Worm (Caenorhabditis elegans): ENCODE data around the gene B0454.5.

B0454.5 gene

DNA sequence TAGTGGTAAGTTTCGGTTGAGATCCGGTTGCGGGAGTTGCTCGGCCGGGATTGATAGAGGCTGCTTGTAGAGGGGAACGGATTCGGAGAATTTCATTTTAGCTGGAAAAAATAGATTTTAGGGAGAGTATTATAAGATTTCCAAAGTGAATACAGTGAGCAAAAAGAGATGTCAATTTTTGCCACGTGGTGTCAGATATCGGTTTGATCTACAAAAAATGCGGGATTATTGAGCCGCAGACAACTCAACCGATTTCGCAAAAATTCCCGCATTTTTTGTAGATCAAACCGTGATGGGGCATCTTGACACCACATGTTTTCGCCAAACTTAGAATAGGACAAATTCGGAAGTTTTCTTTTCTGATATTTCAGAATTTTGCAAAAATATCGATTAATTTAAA, 15.6 kb downstream of the B0454.5 start, which contains the start of gene lido-13:
lido-13 (minus strand) TSS at position 101 of the 400 bp plus-strand sequence.
- TF ChIP-seq lin-35 (GFP tag; optimal IDR thresholded peaks at IDR 0.05), result no peak
- no peak for TF ChIP-seq skn-1 (tag; optimal IDR thresholded peaks at IDR 0.05)
- TF ChIP-seq fos-1 (tag; optimal IDR thresholded peaks at IDR 0.05), result no peak
- no peak for TF ChIP-seq ces-1 (GFP tag; optimal IDR thresholded peaks at IDR 0.05)
- no peak for TF ChIP-seq elt-2 (tag; optimal IDR thresholded peaks at IDR 0.05)
- no peak for TF ChIP-seq efl-3 (GFP tag; optimal IDR thresholded peaks at IDR 0.05)

DNA sequence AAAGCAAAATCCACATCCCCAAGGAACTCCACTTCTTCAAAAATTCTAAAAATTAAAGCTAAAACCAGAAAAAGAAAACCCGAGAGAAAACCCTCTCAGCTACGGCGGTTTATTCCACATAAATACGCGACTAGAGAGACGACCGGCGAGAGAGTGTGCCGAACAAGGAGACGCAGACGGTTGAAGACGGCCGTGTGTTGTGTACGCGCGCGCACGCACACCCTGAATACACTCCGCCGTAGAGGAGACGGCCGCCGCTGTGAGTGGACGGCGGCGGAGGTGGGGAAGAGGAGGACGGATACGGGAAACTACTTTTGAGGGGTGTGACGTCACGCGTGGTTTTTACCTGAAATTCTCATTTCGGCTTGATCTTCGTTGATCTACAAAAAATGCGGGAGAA, 16.0 kb downstream of the B0454.5 start:
- TF ChIP-seq lin-35 (GFP tag; optimal IDR thresholded peaks at IDR 0.05) (peak in 1 of 2 experiments; percentile 17), ztf-11 (tag; optimal IDR thresholded peaks at IDR 0.05) (peak in 1 of 2 experiments; percentile 6), fkh-8 (tag; optimal IDR thresholded peaks at IDR 0.05) (peak; percentile 30), lin-14 (GFP tag; optimal IDR thresholded peaks at IDR 0.05) (peak; percentile 67), swsn-7 (tag; optimal IDR thresholded peaks at IDR 0.05) (peak; percentile 39), tbx-2 (tag; optimal IDR thresholded peaks at IDR 0.05) (peak; percentile 38), dpl-1 (GFP tag; optimal IDR thresholded peaks at IDR 0.05) (peak in 1 of 3 experiments; percentile 5), aly-2 (tag; optimal IDR thresholded peaks at IDR 0.05) (no peak), nhr-71 (tag; optimal IDR thresholded peaks at IDR 0.05) (peak; percentile 36), lin-15B (tag; optimal IDR thresholded peaks at IDR 0.05) (no peak), hlh-4 (tag; optimal IDR thresholded peaks at IDR 0.05) (no peak), nhr-20 (tag; optimal IDR thresholded peaks at IDR 0.05) (peak; percentile 33), ceh-82 (tag; optimal IDR thresholded peaks at IDR 0.05) (peak in 1 of 3 experiments; percentile 28), efl-1 (optimal IDR thresholded peaks at IDR 0.05) (peak; percentile 15 to 17), efl-1 (GFP tag; optimal IDR thresholded peaks at IDR 0.05 in 1 of 2) (peak in 1 of 2 experiments; percentile 82), snu-23 (GFP tag; optimal IDR thresholded peaks at IDR 0.05) (peak; percentile 55), nhr-47 (tag; optimal IDR thresholded peaks at IDR 0.05) (peak; percentile 47), unc-130 (tag; optimal IDR thresholded peaks at IDR 0.05) (no peak), C04F5.9 (tag; optimal IDR thresholded peaks at IDR 0.05) (peak; percentile 11), dsc-1 (tag; optimal IDR thresholded peaks at IDR 0.05) (peak; percentile 12), rnt-1 (tag; optimal IDR thresholded peaks at IDR 0.05) (peak; percentile 35)

DNA sequence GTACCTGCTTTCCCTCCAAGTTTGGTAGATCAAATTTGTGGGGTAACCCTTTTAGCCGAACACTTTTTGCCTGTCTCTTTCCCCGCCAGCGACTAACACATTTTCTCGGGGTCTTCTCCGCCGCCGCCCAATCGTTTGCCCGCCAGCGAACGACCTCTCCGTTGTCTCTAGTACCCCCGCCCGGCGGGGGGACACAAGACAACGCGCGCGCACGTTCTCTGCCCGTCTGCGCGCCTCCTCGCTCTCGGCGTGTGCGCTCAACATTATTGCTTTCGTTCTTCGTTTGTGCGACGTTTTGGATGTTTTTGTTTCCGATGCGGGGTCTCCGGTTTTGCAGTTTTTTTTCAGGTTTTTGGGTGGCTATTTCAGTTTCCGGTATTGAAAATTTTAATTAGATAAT, 16.9 kb downstream of the B0454.5 start:
- no peak for TF ChIP-seq ceh-63 (GFP tag; optimal IDR thresholded peaks at IDR 0.05)
- no peak for TF ChIP-seq lin-39 (tag; optimal IDR thresholded peaks at IDR 0.05)
- TF ChIP-seq unc-30 (tag; optimal IDR thresholded peaks at IDR 0.05), result no peak
- no peak for TF ChIP-seq ets-5 (GFP tag; IDR thresholded peaks at IDR 0.05)
- no peak for TF ChIP-seq snpc-4 (tag; optimal IDR thresholded peaks at IDR 0.05)
- TF ChIP-seq fkh-8 (tag; optimal IDR thresholded peaks at IDR 0.05), result no peak
- TF ChIP-seq lin-35 (GFP tag; optimal IDR thresholded peaks at IDR 0.05), result peak; percentile 20 to 22
- TF ChIP-seq nhr-19 (GFP tag; conservative IDR thresholded peaks at IDR 0.05), result no peak
- no peak for TF ChIP-seq nhr-84 (tag; optimal IDR thresholded peaks at IDR 0.05)
- TF ChIP-seq ztf-4 (tag; optimal IDR thresholded peaks at IDR 0.05), result no peak
- no peak for TF ChIP-seq elt-3 (tag; optimal IDR thresholded peaks at IDR 0.05)
- TF ChIP-seq C04F5.9 (tag; optimal IDR thresholded peaks at IDR 0.05), result no peak
- TF ChIP-seq nhr-85 (tag), result no peak
- no peak for TF ChIP-seq elt-2 (tag; optimal IDR thresholded peaks at IDR 0.05)
- no peak for TF ChIP-seq egl-13 (tag; optimal IDR thresholded peaks at IDR 0.05)
- TF ChIP-seq nhr-20 (tag; optimal IDR thresholded peaks at IDR 0.05), result no peak
- TF ChIP-seq dsc-1 (tag; optimal IDR thresholded peaks at IDR 0.05), result peak; percentile 9
- no peak for TF ChIP-seq C34B4.2 (tag; optimal IDR thresholded peaks at IDR 0.05)
- no peak for TF ChIP-seq hpl-2 (GFP tag; optimal IDR thresholded peaks at IDR 0.05)
- TF ChIP-seq unc-130 (tag; optimal IDR thresholded peaks at IDR 0.05), result no peak
- TF ChIP-seq swsn-7 (tag; optimal IDR thresholded peaks at IDR 0.05), result no peak
- no peak for TF ChIP-seq aly-2 (tag; optimal IDR thresholded peaks at IDR 0.05)
- TF ChIP-seq skn-1 (tag; optimal IDR thresholded peaks at IDR 0.05), result peak; percentile 17
- no peak for TF ChIP-seq mdl-1 (tag; optimal IDR thresholded peaks at IDR 0.05)
- TF ChIP-seq ceh-88 (GFP tag; IDR thresholded peaks at IDR 0.05), result no peak
- TF ChIP-seq isw-1 (GFP tag; IDR thresholded peaks at IDR 0.05), result no peak
- TF ChIP-seq ceh-82 (tag; optimal IDR thresholded peaks at IDR 0.05), result peak in 1 of 3 experiments; percentile 49
- TF ChIP-seq pqm-1 (tag; optimal IDR thresholded peaks at IDR 0.05), result no peak
- TF ChIP-seq xbp-1 (tag; optimal IDR thresholded peaks at IDR 0.05), result no peak
- no peak for TF ChIP-seq fkh-4 (tag; optimal IDR thresholded peaks at IDR 0.05; ENCODE audit: borderline replicate concordance)
- TF ChIP-seq lin-14 (GFP tag; optimal IDR thresholded peaks at IDR 0.05), result peak; percentile 73
- peak; percentile 33 for TF ChIP-seq mep-1 (tag; optimal IDR thresholded peaks at IDR 0.05)
- TF ChIP-seq nhr-11 (tag; optimal IDR thresholded peaks at IDR 0.05), result no peak
- TF ChIP-seq egl-27 (tag; optimal IDR thresholded peaks at IDR 0.05), result no peak
- no peak for TF ChIP-seq irx-1 (tag; optimal IDR thresholded peaks at IDR 0.05)
